Worm (Caenorhabditis elegans) whole organism, L1 larva: ENCODE results near the gene ztf-20.

Experiments
- ceh-82 ChIP-seq, 3 experiments: fragments of 150-350 bp in 1 of 3; sonication (generic microtip) in 2 of 3; optimal IDR thresholded peaks; 2 replicates each; lab custom pipeline; 2014 to 2017; ENCODE audit warnings: missing biosample characterization in 3 of 3, missing genetic modification characterization in 3 of 3
- dsc-1 ChIP-seq: sonication (generic microtip); optimal IDR thresholded peaks from 2 replicates; lab custom pipeline; 2016; ENCODE audit warnings: mild to moderate bottlenecking, missing genetic modification characterization, missing compliant biosample characterization
- efl-1 ChIP-seq, 4 experiments: fragments of 150-350 bp; optimal IDR thresholded peaks in 3 of 4; peaks in 1 of 4; 1 replicate in 1 of 4; 2 replicates in 3 of 4; lab custom pipeline; 2014; ENCODE audit warnings: missing biosample characterization in 2 of 4, missing genetic modification characterization in 2 of 4, missing genetic modification reagents in 2 of 4
- fkh-4 ChIP-seq: sonication (generic microtip); optimal IDR thresholded peaks from 2 replicates; lab custom pipeline; 2016; ENCODE audit warnings: missing compliant biosample characterization, missing genetic modification characterization, borderline replicate concordance
- hlh-17 ChIP-seq: fragments of 200-800 bp; sonication (Bioruptor generic); optimal IDR thresholded peaks from 2 replicates; lab custom pipeline; 2018; ENCODE audit warnings: missing genetic modification characterization, mild to moderate bottlenecking, missing compliant biosample characterization, moderate library complexity, borderline replicate concordance
- hlh-4 ChIP-seq: sonication (generic microtip); optimal IDR thresholded peaks from 2 replicates; lab custom pipeline; 2016; ENCODE audit warnings: mild to moderate bottlenecking, missing genetic modification characterization, missing compliant biosample characterization
- jun-1 ChIP-seq: fragments of 150-350 bp; optimal IDR thresholded peaks from 2 replicates; lab custom pipeline; 2014; ENCODE audit warnings: missing biosample characterization, missing genetic modification reagents, missing genetic modification characterization
- lin-14 ChIP-seq: fragments of 200-800 bp; sonication (Bioruptor generic); optimal IDR thresholded peaks from 2 replicates; lab custom pipeline; 2018; ENCODE audit warnings: mild to moderate bottlenecking, missing genetic modification characterization, moderate library complexity, missing compliant biosample characterization
- lin-39 ChIP-seq: fragments of 150-350 bp; optimal IDR thresholded peaks from 2 replicates; lab custom pipeline; 2014; ENCODE audit warnings: missing biosample characterization, missing genetic modification reagents, missing genetic modification characterization
- mdl-1 ChIP-seq, 2 experiments: fragments of 150-350 bp; optimal IDR thresholded peaks; 2 replicates each; lab custom pipeline; 2014 to 2017; ENCODE audit warnings: missing biosample characterization in 2 of 2, missing genetic modification characterization in 2 of 2, inconsistent platforms in 1 of 2
- mef-2 ChIP-seq: fragments of 150-350 bp; optimal IDR thresholded peaks from 2 replicates; lab custom pipeline; 2014; ENCODE audit warnings: missing biosample characterization, missing genetic modification characterization
- mep-1 ChIP-seq: fragments of 150-350 bp; optimal IDR thresholded peaks from 2 replicates; lab custom pipeline; 2014; ENCODE audit warnings: missing biosample characterization, missing genetic modification characterization
- nhr-11 ChIP-seq: fragments of 150-350 bp; optimal IDR thresholded peaks from 2 replicates; lab custom pipeline; 2014; ENCODE audit warnings: missing biosample characterization, missing genetic modification characterization
- nhr-237 ChIP-seq: fragments of 150-350 bp; optimal IDR thresholded peaks from 2 replicates; lab custom pipeline; 2014; ENCODE audit warnings: missing biosample characterization, missing genetic modification characterization
- nhr-84 ChIP-seq: sonication (generic microtip); optimal IDR thresholded peaks from 2 replicates; lab custom pipeline; 2017; ENCODE audit warnings: missing biosample characterization, missing genetic modification characterization
- pag-3 ChIP-seq: sonication (generic microtip); optimal IDR thresholded peaks from 2 replicates; lab custom pipeline; 2017; ENCODE audit warnings: missing genetic modification characterization, mild to moderate bottlenecking, missing compliant biosample characterization, antibody characterized with exemption, borderline replicate concordance; ENCODE audit not compliant: insufficient read depth
- pax-3 ChIP-seq: fragments of 200-800 bp; sonication (Bioruptor generic); optimal IDR thresholded peaks from 2 replicates; lab custom pipeline; 2018; ENCODE audit warnings: mild to moderate bottlenecking, missing genetic modification characterization, moderate library complexity, missing compliant biosample characterization
- rnt-1 ChIP-seq: sonication (generic microtip); optimal IDR thresholded peaks from 2 replicates; lab custom pipeline; 2016; ENCODE audit warnings: mild to moderate bottlenecking, missing genetic modification characterization, moderate library complexity, missing compliant biosample characterization
- snpc-4 ChIP-seq: fragments of 150-350 bp; optimal IDR thresholded peaks from 2 replicates; lab custom pipeline; 2014; ENCODE audit warnings: missing biosample characterization, missing genetic modification characterization
- snu-23 ChIP-seq: sonication (generic microtip); optimal IDR thresholded peaks from 2 replicates; lab custom pipeline; 2016; ENCODE audit warnings: missing genetic modification characterization, missing compliant biosample characterization
- tlp-1 ChIP-seq: fragments of 150-350 bp; optimal IDR thresholded peaks from 2 replicates; lab custom pipeline; 2014; ENCODE audit warnings: missing biosample characterization, missing genetic modification characterization
- unc-30 ChIP-seq: sonication (generic microtip); optimal IDR thresholded peaks from 2 replicates; lab custom pipeline; 2017; ENCODE audit warnings: missing biosample characterization, missing genetic modification characterization
- xbp-1 ChIP-seq: sonication (generic microtip); optimal IDR thresholded peaks from 2 replicates; lab custom pipeline; 2016; ENCODE audit warnings: missing genetic modification characterization, missing compliant biosample characterization

ztf-20 gene

DNA sequence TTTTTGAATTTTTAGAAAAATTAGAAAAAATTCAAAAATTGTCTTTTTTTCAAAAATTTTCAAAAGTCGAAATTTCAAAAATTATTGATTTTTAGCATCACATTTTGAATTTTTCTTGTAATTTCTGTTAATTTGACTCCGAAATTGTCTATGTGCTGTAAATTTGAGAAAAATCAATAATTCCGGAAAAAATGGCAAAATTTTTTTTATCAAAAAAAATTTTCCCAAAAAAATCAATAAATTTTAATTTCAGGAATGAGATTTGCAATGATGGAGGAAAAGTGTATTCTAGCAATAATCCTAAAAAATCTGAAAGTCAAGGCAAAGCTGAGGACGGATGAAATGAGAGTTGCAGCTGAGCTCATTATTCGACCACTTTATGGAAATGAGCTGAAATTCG, 42.6 kb downstream of the ztf-20 start:
- TF ChIP-seq snpc-4 (no peak), efl-1 (optimal IDR thresholded peaks at IDR 0.05; lab: Kevin White, UChicago) (no peak), efl-1 (GFP tag; optimal IDR thresholded peaks at IDR 0.05 in 1 of 2; lab: Kevin White, UChicago) (peak in 1 of 2 experiments; percentile 70)
- TF ChIP-seq, all 84 proteins: peak for 1

ce11 chrV:18913120-18913519, 46.9 kb downstream of the ztf-20 start:
- no peak for TF ChIP-seq ceh-82 (tag; optimal IDR thresholded peaks at IDR 0.05; lab: Kevin White, UChicago)
- no peak for TF ChIP-seq efl-1 (optimal IDR thresholded peaks at IDR 0.05; lab: Kevin White, UChicago)
- TF ChIP-seq efl-1 (GFP tag; optimal IDR thresholded peaks at IDR 0.05 in 1 of 2; lab: Kevin White, UChicago), result peak in 1 of 2 experiments; percentile 24
- no peak for TF ChIP-seq nhr-237 (tag; lab: Kevin White, UChicago)
- TF ChIP-seq rnt-1, result no peak

- TF ChIP-seq efl-1 (optimal IDR thresholded peaks at IDR 0.05; lab: Kevin White, UChicago) (no peak), efl-1 (GFP tag; optimal IDR thresholded peaks at IDR 0.05 in 1 of 2; lab: Kevin White, UChicago) (peak in 1 of 2 experiments; percentile 35), snu-23 (GFP tag; lab: Kevin White, UChicago) (no peak), nhr-11 (tag; lab: Kevin White, UChicago) (no peak), hlh-4 (tag; lab: Kevin White, UChicago) (no peak), snpc-4 (no peak), nhr-84 (tag; lab: Kevin White, UChicago) (no peak)
Observed at ce11 chrV:18912555-18912954, 47.4 kb downstream of the ztf-20 start.

- TF ChIP-seq lin-14 (GFP tag; lab: Kevin White, UChicago), result no peak
- TF ChIP-seq snu-23 (GFP tag; lab: Kevin White, UChicago), result no peak
- TF ChIP-seq dsc-1 (tag; lab: Kevin White, UChicago), result no peak
- TF ChIP-seq pag-3, result no peak
- no peak for TF ChIP-seq nhr-237 (tag; lab: Kevin White, UChicago)
- no peak for TF ChIP-seq tlp-1 (tag; lab: Kevin White, UChicago)
Observed at ce11 chrV:18911736-18912135, 48.2 kb downstream of the ztf-20 start, which contains the start of gene cyp-42A1. cyp-42A1 (plus strand) TSS chrV:18912036.

DNA sequence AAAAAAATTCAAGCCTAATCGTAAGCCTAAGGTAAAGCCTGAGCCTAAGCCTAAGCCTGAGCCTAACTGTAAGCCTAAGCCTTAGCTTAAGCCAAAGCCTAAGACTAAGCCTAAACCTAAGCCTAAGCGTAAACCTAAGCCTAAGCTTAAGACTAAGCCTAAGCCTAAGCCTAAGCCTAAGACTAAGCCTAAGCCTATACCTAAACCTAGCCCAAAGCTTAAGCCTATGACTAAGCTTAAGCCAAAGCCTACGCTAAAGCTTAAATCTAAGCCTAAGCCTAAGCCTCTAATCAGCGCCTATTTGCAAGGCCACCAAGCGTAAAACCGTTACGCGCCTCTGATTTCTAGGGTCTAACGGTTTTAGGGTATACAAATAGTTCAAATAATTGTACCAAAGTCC, 50.3 kb downstream of the ztf-20 start:
- TF ChIP-seq unc-30 (tag; lab: Kevin White, UChicago), result no peak
- no peak for TF ChIP-seq efl-1 (optimal IDR thresholded peaks at IDR 0.05; lab: Kevin White, UChicago)
- TF ChIP-seq efl-1 (GFP tag; optimal IDR thresholded peaks at IDR 0.05 in 1 of 2; lab: Kevin White, UChicago), result no peak
- no peak for TF ChIP-seq tlp-1 (tag; lab: Kevin White, UChicago)
- TF ChIP-seq mep-1 (tag; lab: Kevin White, UChicago), result no peak
- no peak for TF ChIP-seq jun-1 (tag; lab: Kevin White, UChicago)
- no peak for TF ChIP-seq lin-39 (tag; lab: Kevin White, UChicago)
- TF ChIP-seq mef-2 (tag; lab: Kevin White, UChicago), result no peak
- no peak for TF ChIP-seq mdl-1 (tag; optimal IDR thresholded peaks at IDR 0.05; lab: Kevin White, UChicago)
- TF ChIP-seq xbp-1 (tag; lab: Kevin White, UChicago), result no peak
- no peak for TF ChIP-seq pax-3
- TF ChIP-seq hlh-17, result no peak
- TF ChIP-seq fkh-4 (tag; lab: Kevin White, UChicago), result no peak
- TF ChIP-seq nhr-237 (tag; lab: Kevin White, UChicago), result no peak
